Fruit fly (Drosophila melanogaster) whole organism, prepupa: ENCODE measurements around the gene Teh2.

Experiments
- Blimp-1 ChIP-seq: fragments of 200-800 bp; sonication (Bioruptor generic); optimal IDR thresholded peaks from 3 replicates; lab custom pipeline; 2017; ENCODE audit warnings: missing biosample characterization, missing genetic modification characterization, mild to moderate bottlenecking, moderate library complexity, missing genetic modification reagents
- CG10631 ChIP-seq: fragments of 200-800 bp; sonication (Bioruptor generic); optimal IDR thresholded peaks from 2 replicates; lab custom pipeline; 2016; ENCODE audit warnings: missing biosample characterization, missing genetic modification characterization
- CG10669 ChIP-seq: fragments of 200-800 bp; sonication (Bioruptor generic); optimal IDR thresholded peaks from 3 replicates; lab custom pipeline; 2018; ENCODE audit warnings: missing biosample characterization, mild to moderate bottlenecking, missing genetic modification characterization, moderate library complexity
- CG1621 ChIP-seq: fragments of 200-800 bp; sonication (Bioruptor generic); optimal IDR thresholded peaks from 3 replicates; lab custom pipeline; 2018; ENCODE audit warnings: missing biosample characterization, mild to moderate bottlenecking, missing genetic modification characterization
- CG16779 ChIP-seq: fragments of 200-800 bp; sonication (Bioruptor generic); optimal IDR thresholded peaks from 3 replicates; lab custom pipeline; 2017; ENCODE audit warnings: missing biosample characterization, mild to moderate bottlenecking, missing genetic modification characterization
- CG3032 ChIP-seq: fragments of 200-800 bp; optimal IDR thresholded peaks from 2 replicates; lab custom pipeline; 2019; ENCODE audit warnings: missing biosample characterization, mild to moderate bottlenecking, missing genetic modification characterization, moderate library complexity
- CG32006 ChIP-seq: fragments of 200-800 bp; sonication (Bioruptor generic); optimal IDR thresholded peaks from 3 replicates; lab custom pipeline; 2017; ENCODE audit warnings: missing biosample characterization, mild to moderate bottlenecking, missing genetic modification characterization
- CG34406 ChIP-seq: fragments of 200-800 bp; sonication (Bioruptor generic); optimal IDR thresholded peaks from 3 replicates; lab custom pipeline; 2016; ENCODE audit warnings: missing biosample characterization, missing genetic modification characterization
- CG3919 ChIP-seq: fragments of 200-800 bp; sonication (Bioruptor generic); optimal IDR thresholded peaks from 3 replicates; lab custom pipeline; 2016; ENCODE audit warnings: missing biosample characterization, missing genetic modification characterization
- CG4318 ChIP-seq: fragments of 200-800 bp; sonication (Bioruptor generic); optimal IDR thresholded peaks from 3 replicates; lab custom pipeline; 2017; ENCODE audit warnings: missing biosample characterization, mild to moderate bottlenecking, missing genetic modification characterization
- CG6163 ChIP-seq: fragments of 200-800 bp; sonication (Bioruptor generic); IDR thresholded peaks from 3 replicates; pipeline ENCODE4 v1.3.6; 2022; ENCODE audit warnings: missing biosample characterization, missing genetic modification characterization
- CG6792 ChIP-seq: fragments of 200-800 bp; sonication (Bioruptor generic); optimal IDR thresholded peaks from 3 replicates; lab custom pipeline; 2016; ENCODE audit warnings: missing biosample characterization, missing genetic modification characterization
- CG6808 ChIP-seq: fragments of 200-800 bp; sonication (Bioruptor generic); optimal IDR thresholded peaks from 3 replicates; lab custom pipeline; 2017; ENCODE audit warnings: missing biosample characterization, missing genetic modification characterization, mild to moderate bottlenecking, moderate library complexity, missing genetic modification reagents
- CG7368 ChIP-seq: fragments of 200-800 bp; sonication (Bioruptor generic); optimal IDR thresholded peaks from 3 replicates; lab custom pipeline; 2016; ENCODE audit warnings: missing biosample characterization, missing genetic modification characterization
- CG8119 ChIP-seq: fragments of 200-800 bp; sonication (Bioruptor generic); IDR thresholded peaks from 3 replicates; pipeline ENCODE4 v1.3.6; 2022; ENCODE audit warnings: missing biosample characterization, missing genetic modification characterization
- CG8319 ChIP-seq: fragments of 200-800 bp; sonication (Bioruptor generic); optimal IDR thresholded peaks from 3 replicates; lab custom pipeline; 2016; ENCODE audit warnings: missing biosample characterization, missing genetic modification characterization
- CG9139 ChIP-seq: fragments of 200-800 bp; sonication (Bioruptor generic); optimal IDR thresholded peaks from 3 replicates; lab custom pipeline; 2017; ENCODE audit warnings: missing biosample characterization, mild to moderate bottlenecking, missing genetic modification characterization
- Eip78C ChIP-seq: fragments of 200-800 bp; sonication (Bioruptor generic); peaks from one replicate; lab custom pipeline; 2016; ENCODE audit warnings: missing biosample characterization, missing genetic modification characterization
- Eip93F ChIP-seq: fragments of 200-800 bp; sonication (Bioruptor generic); optimal IDR thresholded peaks from 2 replicates; lab custom pipeline; 2016; ENCODE audit warnings: missing biosample characterization, mild to moderate bottlenecking, missing genetic modification characterization
- Ets21C ChIP-seq: fragments of 200-800 bp; sonication (Bioruptor generic); optimal IDR thresholded peaks from 3 replicates; lab custom pipeline; 2016; ENCODE audit warnings: missing biosample characterization, missing genetic modification characterization
- Ets96B ChIP-seq: fragments of 200-800 bp; optimal IDR thresholded peaks from 2 replicates; lab custom pipeline; 2019; ENCODE audit warnings: missing biosample characterization, mild to moderate bottlenecking, missing genetic modification characterization, moderate library complexity
- Hr38 ChIP-seq: sonication (Bioruptor generic); optimal IDR thresholded peaks from 2 replicates; lab custom pipeline; 2016; ENCODE audit warnings: missing biosample characterization, missing genetic modification characterization
- Hr39 ChIP-seq: fragments of 200-800 bp; sonication (Bioruptor generic); optimal IDR thresholded peaks from 2 replicates; lab custom pipeline; 2016; ENCODE audit warnings: missing biosample characterization, missing genetic modification characterization
- Hr4 ChIP-seq: fragments of 200-800 bp; sonication (Bioruptor generic); optimal IDR thresholded peaks from 3 replicates; lab custom pipeline; 2016; ENCODE audit warnings: missing biosample characterization, missing genetic modification characterization
- Lpt ChIP-seq: fragments of 200-800 bp; sonication (Bioruptor generic); optimal IDR thresholded peaks from 3 replicates; lab custom pipeline; 2016; ENCODE audit warnings: missing biosample characterization, missing genetic modification characterization
- Met ChIP-seq: fragments of 200-800 bp; sonication (Bioruptor generic); optimal IDR thresholded peaks from 3 replicates; lab custom pipeline; 2016; ENCODE audit warnings: missing biosample characterization, missing genetic modification characterization
- Smox ChIP-seq: fragments of 200-800 bp; sonication (Bioruptor generic); optimal IDR thresholded peaks from 3 replicates; lab custom pipeline; 2016; ENCODE audit warnings: missing biosample characterization, missing genetic modification characterization
- Sox14 ChIP-seq: fragments of 200-800 bp; sonication (Bioruptor generic); optimal IDR thresholded peaks from 3 replicates; lab custom pipeline; 2016; ENCODE audit warnings: missing biosample characterization, missing genetic modification characterization
- acj6 ChIP-seq: fragments of 200-800 bp; sonication (Bioruptor generic); optimal IDR thresholded peaks from 3 replicates; lab custom pipeline; 2016; ENCODE audit warnings: missing biosample characterization, missing genetic modification characterization
- cyc ChIP-seq: fragments of 200-800 bp; sonication (Bioruptor generic); optimal IDR thresholded peaks from 3 replicates; lab custom pipeline; 2016; ENCODE audit warnings: missing biosample characterization, missing genetic modification characterization
- dsx ChIP-seq: fragments of 200-800 bp; optimal IDR thresholded peaks from 3 replicates; lab custom pipeline; 2019; ENCODE audit warnings: missing biosample characterization, mild to moderate bottlenecking, missing genetic modification characterization, moderate library complexity; ENCODE audit not compliant: poor library complexity, severe bottlenecking
- eg ChIP-seq: fragments of 200-800 bp; sonication (Bioruptor generic); IDR thresholded peaks from 3 replicates; pipeline ENCODE4 v1.3.6; 2022; ENCODE audit warnings: missing biosample characterization, missing genetic modification characterization
- esn ChIP-seq: fragments of 200-800 bp; sonication (Bioruptor generic); optimal IDR thresholded peaks from 2 replicates; lab custom pipeline; 2016; ENCODE audit warnings: missing biosample characterization, mild to moderate bottlenecking, missing genetic modification characterization, moderate library complexity
- fd59A ChIP-seq: fragments of 200-800 bp; sonication (Bioruptor generic); optimal IDR thresholded peaks from 2 replicates; lab custom pipeline; 2017; ENCODE audit warnings: missing biosample characterization, mild to moderate bottlenecking, missing genetic modification characterization, missing genetic modification reagents
- fkh ChIP-seq: fragments of 200-800 bp; sonication (Bioruptor generic); optimal IDR thresholded peaks from 3 replicates; lab custom pipeline; 2017; ENCODE audit warnings: missing biosample characterization, mild to moderate bottlenecking, missing genetic modification characterization, moderate library complexity
- net ChIP-seq: fragments of 200-800 bp; sonication (Bioruptor generic); optimal IDR thresholded peaks from 3 replicates; lab custom pipeline; 2016; ENCODE audit warnings: missing biosample characterization, missing genetic modification characterization
- pdm3 ChIP-seq: fragments of 200-800 bp; sonication (Bioruptor generic); optimal IDR thresholded peaks from 3 replicates; lab custom pipeline; 2016; ENCODE audit warnings: missing biosample characterization, missing genetic modification characterization
- salr ChIP-seq, 2 experiments: fragments of 200-800 bp; sonication (Bioruptor generic); optimal IDR thresholded peaks; 3 replicates each; lab custom pipeline; 2016 to 2018; ENCODE audit warnings: missing biosample characterization in 2 of 2, missing genetic modification characterization in 2 of 2, mild to moderate bottlenecking in 1 of 2
- spab ChIP-seq: fragments of 200-800 bp; sonication (Bioruptor generic); optimal IDR thresholded peaks from 2 replicates; lab custom pipeline; 2017; ENCODE audit warnings: missing biosample characterization, mild to moderate bottlenecking, missing genetic modification characterization, missing genetic modification reagents
- ss ChIP-seq, 2 experiments: fragments of 200-800 bp; sonication (Bioruptor generic); optimal IDR thresholded peaks; 2 replicates in 1 of 2; 3 replicates in 1 of 2; lab custom pipeline; 2017 to 2018; ENCODE audit warnings: mild to moderate bottlenecking in 2 of 2, missing biosample characterization in 2 of 2, missing genetic modification characterization in 2 of 2, moderate library complexity in 1 of 2
- svp ChIP-seq: fragments of 200-800 bp; sonication (Bioruptor generic); peaks from one replicate; lab custom pipeline; 2016; ENCODE audit warnings: missing biosample characterization, missing genetic modification characterization
- topi ChIP-seq: fragments of 200-800 bp; sonication (Bioruptor generic); optimal IDR thresholded peaks from 3 replicates; lab custom pipeline; 2016; ENCODE audit warnings: missing biosample characterization, missing genetic modification characterization
- vri ChIP-seq: fragments of 200-800 bp; sonication (Bioruptor generic); optimal IDR thresholded peaks from 3 replicates; lab custom pipeline; 2016; ENCODE audit warnings: missing biosample characterization, mild to moderate bottlenecking, missing genetic modification characterization

Teh2 gene

DNA sequence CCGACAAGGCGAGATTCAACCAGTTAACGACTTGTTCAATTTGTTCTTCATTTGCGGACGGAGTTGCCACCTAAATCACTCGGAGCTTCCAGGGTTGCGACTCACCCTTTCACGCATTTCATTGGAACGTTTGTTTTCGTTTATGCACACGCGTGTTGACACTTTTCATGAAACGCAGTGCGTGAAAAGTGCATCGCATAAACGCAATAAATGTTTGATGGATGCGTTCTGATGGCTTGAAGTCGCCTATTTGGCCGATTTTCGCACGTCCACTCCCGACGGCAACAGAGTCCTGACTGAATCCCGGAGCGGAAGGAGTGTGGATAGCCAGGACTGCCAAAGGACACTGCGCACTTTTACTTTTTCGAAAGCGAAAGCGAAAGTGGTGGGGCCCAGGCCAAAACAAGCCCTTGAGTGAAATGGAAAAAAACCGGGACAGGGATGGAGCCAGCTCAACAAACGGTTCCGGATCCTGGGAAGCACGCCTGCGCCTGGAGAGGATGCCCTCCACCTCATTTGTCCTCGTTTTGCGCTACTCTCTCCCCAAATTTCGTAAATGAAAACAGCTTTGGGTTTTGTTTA is 9.8 kb downstream of the Teh2 start, which contains the start of gene Teh4:
Teh4 (minus strand) TSS at position 290 of the 582 bp plus-strand sequence.
- TF ChIP-seq CG6808 (GFP tag; lab: Kevin White, UChicago) (peak; percentile 61), Ets96B (tag; lab: Kevin White, UChicago) (peak; percentile 50), ss (GFP tag; optimal IDR thresholded peaks at IDR 0.05; lab: Kevin White, UChicago) (peak in 1 of 2 experiments; percentile 72), spab (GFP tag; lab: Kevin White, UChicago) (peak; percentile 45), CG1621 (peak; percentile 38), svp (peak; percentile 46), net (peak; percentile 5), CG3032 (no peak), CG4318 (GFP tag; lab: Kevin White, UChicago) (no peak), pdm3 (GFP tag; lab: Kevin White, UChicago) (no peak), CG9139 (GFP tag; lab: Kevin White, UChicago) (peak; percentile 44), Eip93F (GFP tag; lab: Kevin White, UChicago) (no peak), salr (GFP tag; optimal IDR thresholded peaks at IDR 0.05; lab: Kevin White, UChicago) (peak in 1 of 2 experiments; percentile 25), Eip78C (GFP tag; lab: Kevin White, UChicago) (no peak), CG8119 (GFP tag; lab: Robert Waterston, UW) (0 out of 3 replicates have a peak, but pooled peaks have one; percentile 21), eg (GFP tag; lab: Robert Waterston, UW) (0 out of 3 replicates have a peak, but pooled peaks have one; percentile 34), fd59A (GFP tag; lab: Kevin White, UChicago) (peak; percentile 24)

DNA sequence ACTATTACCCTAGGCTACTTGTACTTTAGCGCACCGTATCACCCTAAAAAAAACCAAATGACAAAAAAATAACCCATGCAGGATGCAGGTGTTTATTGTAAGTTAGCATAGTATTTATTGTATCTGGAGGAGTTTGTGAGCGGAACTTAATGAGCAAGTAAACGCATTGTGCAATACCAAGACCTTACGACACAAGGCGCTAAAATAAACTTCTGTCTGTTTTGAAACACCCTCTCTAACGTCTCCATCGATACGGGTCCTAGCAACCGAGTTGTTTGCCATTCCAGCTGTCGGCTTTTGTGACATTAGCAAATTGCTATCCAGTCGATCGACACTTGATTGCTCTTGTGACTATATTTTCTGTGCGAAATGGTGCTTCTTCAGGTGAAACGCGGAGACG is 14.2 kb downstream of the Teh2 start, which contains the start of gene CG18675:
CG18675 (plus strand) TSS at position 301 of the 400 bp plus-strand sequence.
- TF ChIP-seq dsx = no peak
- TF ChIP-seq CG8319 (GFP tag; lab: Kevin White, UChicago) = no peak
- no peak for TF ChIP-seq Ets21C
- no peak for TF ChIP-seq Met (GFP tag; lab: Kevin White, UChicago)
- no peak for TF ChIP-seq Hr38 (GFP tag; lab: Kevin White, UChicago)
- TF ChIP-seq CG34406 (GFP tag; lab: Kevin White, UChicago) = no peak
- no peak for TF ChIP-seq CG10631 (GFP tag; lab: Kevin White, UChicago)
- no peak for TF ChIP-seq acj6 (GFP tag; lab: Kevin White, UChicago)
- no peak for TF ChIP-seq Blimp-1 (GFP tag; lab: Kevin White, UChicago)
- no peak for TF ChIP-seq CG6808 (GFP tag; lab: Kevin White, UChicago)
- TF ChIP-seq CG7368 (GFP tag; lab: Kevin White, UChicago) = no peak
- TF ChIP-seq esn (GFP tag; lab: Kevin White, UChicago) = no peak
- TF ChIP-seq cyc (GFP tag; lab: Kevin White, UChicago) = no peak
- no peak for TF ChIP-seq vri (GFP tag; lab: Kevin White, UChicago)

DNA sequence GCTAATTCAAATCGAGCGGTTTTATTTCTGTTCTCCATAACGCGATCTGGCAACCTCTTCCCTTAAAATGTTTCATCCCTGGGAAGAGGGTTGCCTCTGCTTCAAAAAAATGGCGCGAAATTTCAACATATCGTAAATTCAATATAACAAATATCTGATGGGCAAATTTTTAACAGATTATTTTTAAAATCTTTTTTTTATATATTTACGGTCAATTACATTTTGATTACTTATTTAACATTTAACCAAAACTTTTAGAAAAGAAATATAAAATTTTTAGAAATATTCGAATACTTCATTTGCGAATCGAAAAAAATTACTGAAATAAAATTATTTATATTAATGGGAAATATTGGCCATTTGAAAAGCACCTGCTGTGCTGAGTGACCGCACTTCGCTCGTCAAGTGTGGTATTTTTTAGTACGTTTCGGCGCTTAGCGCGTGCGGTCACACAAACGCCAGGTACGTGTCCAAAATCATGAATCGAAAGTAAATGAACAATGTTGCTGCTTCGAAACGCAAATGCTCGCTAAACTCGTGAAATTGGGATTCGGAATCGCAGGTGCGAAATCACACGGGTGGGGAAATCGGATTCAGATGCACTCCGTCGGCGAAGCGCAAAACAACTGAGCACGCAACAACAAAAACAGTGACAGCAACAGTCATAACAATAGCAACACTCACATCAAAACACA is 17.7 kb downstream of the Teh2 start, which contains the start of gene Ero1L:
Ero1L (plus strand) TSS at position 448 of the 695 bp plus-strand sequence.
- peak; percentile 49 for TF ChIP-seq Eip78C (GFP tag; lab: Kevin White, UChicago)
- peak in 1 of 2 experiments; percentile 8 for TF ChIP-seq ss (GFP tag; optimal IDR thresholded peaks at IDR 0.05; lab: Kevin White, UChicago)
- TF ChIP-seq Hr4 (GFP tag; lab: Kevin White, UChicago) = no peak
- TF ChIP-seq pdm3 (GFP tag; lab: Kevin White, UChicago) = peak; percentile 2
- no peak for TF ChIP-seq fkh (GFP tag; lab: Kevin White, UChicago)
- TF ChIP-seq Lpt = no peak
- TF ChIP-seq CG3032 = peak; percentile 47
- peak; percentile 38 for TF ChIP-seq Ets96B (tag; lab: Kevin White, UChicago)
- TF ChIP-seq esn (GFP tag; lab: Kevin White, UChicago) = peak; percentile 37
- TF ChIP-seq CG16779 = no peak
- no peak for TF ChIP-seq CG3919 (GFP tag; lab: Kevin White, UChicago)
- TF ChIP-seq CG6792 (GFP tag; lab: Kevin White, UChicago) = no peak
- TF ChIP-seq Sox14 (GFP tag; lab: Kevin White, UChicago) = peak; percentile 18
- no peak for TF ChIP-seq topi
- TF ChIP-seq cyc (GFP tag; lab: Kevin White, UChicago) = peak; percentile 41
- TF ChIP-seq eg (GFP tag; lab: Robert Waterston, UW) = peak; percentile 45; the same call in 2 of the 3 replicates
- no peak for TF ChIP-seq CG6808 (GFP tag; lab: Kevin White, UChicago)
- peak; percentile 39 for TF ChIP-seq Smox (GFP tag; lab: Kevin White, UChicago)
- no peak for TF ChIP-seq CG4318 (GFP tag; lab: Kevin White, UChicago)
- TF ChIP-seq Blimp-1 (GFP tag; lab: Kevin White, UChicago) = peak; percentile 37
- TF ChIP-seq CG6163 (GFP tag; lab: Robert Waterston, UW) = 0 out of 3 replicates have a peak, but pooled peaks have one; percentile 14
- TF ChIP-seq CG32006 (GFP tag; lab: Kevin White, UChicago) = no peak
- peak; percentile 76 for TF ChIP-seq dsx
- peak; percentile 4 for TF ChIP-seq Hr39 (GFP tag; lab: Kevin White, UChicago)
- TF ChIP-seq CG10669 (GFP tag; lab: Kevin White, UChicago) = no peak
- peak; percentile 80 for TF ChIP-seq svp
- TF ChIP-seq vri (GFP tag; lab: Kevin White, UChicago) = peak; percentile 25
